Fruit fly (Drosophila melanogaster) whole organism: ENCODE data around the gene Atac3.

Source experiments
- CG8478 ChIP-seq: fragments of >200 bp; optimal IDR thresholded peaks from 2 replicates; lab custom pipeline; 2018; ENCODE audit warnings: inconsistent platforms
- Dll ChIP-seq: fragments of >200 bp; optimal IDR thresholded peaks from 2 replicates; lab custom pipeline; 2017
- pan ChIP-seq: fragments of >200 bp; optimal IDR thresholded peaks from 2 replicates; lab custom pipeline; 2017
- psq ChIP-seq: fragments of >200 bp; optimal IDR thresholded peaks from 2 replicates; lab custom pipeline; 2017
- usp ChIP-seq: fragments of >200 bp; optimal IDR thresholded peaks from 2 replicates; lab custom pipeline; 2017; ENCODE audit warnings: missing biosample characterization, missing genetic modification characterization, mixed read lengths

- TF ChIP-seq usp (GFP tag; lab: Kevin White, UChicago), result no peak
- no peak for TF ChIP-seq pan
- no peak for TF ChIP-seq Dll (lab: Kevin White, UChicago)
- no peak for TF ChIP-seq psq
- TF ChIP-seq CG8478 (lab: Kevin White, UChicago), result no peak
These were observed 15.5 kb downstream of the Atac3 start for dm6 chr3L:312323-312722.
